Worm (Caenorhabditis elegans): Measurements from ENCODE around the gene K08B12.3.

The K08B12.3 gene

ce11 chrV:6212566-6212965 is 22.4 kb upstream of the K08B12.3 start:
- TF ChIP-seq nfya-1 (tag; optimal IDR thresholded peaks at IDR 0.05; ENCODE audit: insufficient read depth): no peak
- TF ChIP-seq ceh-82 (tag; optimal IDR thresholded peaks at IDR 0.05): no peak
- TF ChIP-seq mml-1 (tag; optimal IDR thresholded peaks at IDR 0.05): no peak
- no peak for TF ChIP-seq mdl-1 (tag; optimal IDR thresholded peaks at IDR 0.05)
- no peak for TF ChIP-seq ztf-11 (tag; optimal IDR thresholded peaks at IDR 0.05)
- no peak for TF ChIP-seq hmg-11 (tag; optimal IDR thresholded peaks at IDR 0.05)
- no peak for TF ChIP-seq ztf-4 (tag; optimal IDR thresholded peaks at IDR 0.05)
- TF ChIP-seq nhr-67 (tag; optimal IDR thresholded peaks at IDR 0.05): no peak
- no peak for TF ChIP-seq nhr-23 (tag; optimal IDR thresholded peaks at IDR 0.05)
- TF ChIP-seq elt-2 (tag; optimal IDR thresholded peaks at IDR 0.05): no peak
- TF ChIP-seq nhr-25 (tag; optimal IDR thresholded peaks at IDR 0.05): no peak
- no peak for TF ChIP-seq egl-5 (tag; optimal IDR thresholded peaks at IDR 0.05)
- no peak for TF ChIP-seq elt-1 (tag; optimal IDR thresholded peaks at IDR 0.05)
- no peak for TF ChIP-seq fkh-2 (tag; optimal IDR thresholded peaks at IDR 0.05)

- TF ChIP-seq nhr-23 (tag; optimal IDR thresholded peaks at IDR 0.05) (peak; percentile 6), lin-39 (tag; optimal IDR thresholded peaks at IDR 0.05) (no peak), pha-4 (tag; optimal IDR thresholded peaks at IDR 0.05) (peak; percentile 41), lin-15B (tag; optimal IDR thresholded peaks at IDR 0.05) (peak; percentile 9)
Observed at ce11 chrV:6213216-6213735, 21.7 kb upstream of the K08B12.3 start.

ce11 chrV:6213845-6214244 is 21.1 kb upstream of the K08B12.3 start:
- TF ChIP-seq fkh-2 (tag; optimal IDR thresholded peaks at IDR 0.05): no peak
- TF ChIP-seq lin-15B (tag; optimal IDR thresholded peaks at IDR 0.05): peak; percentile 9
- peak; percentile 10 for TF ChIP-seq lin-39 (tag; optimal IDR thresholded peaks at IDR 0.05)
- no peak for TF ChIP-seq ZK546.5 (tag; optimal IDR thresholded peaks at IDR 0.05)
- no peak for TF ChIP-seq nhr-28 (tag; optimal IDR thresholded peaks at IDR 0.05)
- TF ChIP-seq nhr-67 (tag; optimal IDR thresholded peaks at IDR 0.05): no peak
- peak; percentile 78 for TF ChIP-seq skn-1 (tag; optimal IDR thresholded peaks at IDR 0.05)
- no peak for TF ChIP-seq zag-1 (tag; optimal IDR thresholded peaks at IDR 0.05)
- no peak for TF ChIP-seq ama-1 (optimal IDR thresholded peaks at IDR 0.05)
- no peak for TF ChIP-seq nhr-76 (tag; optimal IDR thresholded peaks at IDR 0.05)
- no peak for TF ChIP-seq mml-1 (tag; optimal IDR thresholded peaks at IDR 0.05)
- TF ChIP-seq pqm-1 (tag; optimal IDR thresholded peaks at IDR 0.05): peak; percentile 77
- TF ChIP-seq snpc-4 (tag; optimal IDR thresholded peaks at IDR 0.05): peak; percentile 18
- TF ChIP-seq sea-2 (GFP tag; optimal IDR thresholded peaks at IDR 0.05): no peak
- no peak for TF ChIP-seq nhr-77 (tag; optimal IDR thresholded peaks at IDR 0.05)
- TF ChIP-seq ceh-16 (tag; optimal IDR thresholded peaks at IDR 0.05): no peak
- peak; percentile 40 for TF ChIP-seq ceh-28 (tag; optimal IDR thresholded peaks at IDR 0.05)
- peak; percentile 69 for TF ChIP-seq nhr-23 (tag; optimal IDR thresholded peaks at IDR 0.05)
- TF ChIP-seq R02D3.7 (tag; optimal IDR thresholded peaks at IDR 0.05): peak; percentile 6
- no peak for TF ChIP-seq unc-62 (GFP tag; optimal IDR thresholded peaks at IDR 0.05)
- no peak for TF ChIP-seq nhr-237 (tag; optimal IDR thresholded peaks at IDR 0.05)
- TF ChIP-seq pha-4 (tag; optimal IDR thresholded peaks at IDR 0.05): peak; percentile 84
- TF ChIP-seq fkh-10 (GFP tag; optimal IDR thresholded peaks at IDR 0.05): peak; percentile 8
- TF ChIP-seq fos-1 (tag; optimal IDR thresholded peaks at IDR 0.05): peak; percentile 91
- peak; percentile 41 for TF ChIP-seq nhr-25 (tag; optimal IDR thresholded peaks at IDR 0.05)
- no peak for TF ChIP-seq aly-2 (tag; optimal IDR thresholded peaks at IDR 0.05)
- TF ChIP-seq nhr-12 (tag; optimal IDR thresholded peaks at IDR 0.05): no peak
- TF ChIP-seq egl-5 (tag; optimal IDR thresholded peaks at IDR 0.05): peak; percentile 68
- no peak for TF ChIP-seq daf-12 (tag; optimal IDR thresholded peaks at IDR 0.05)
- peak; percentile 57 for TF ChIP-seq mdl-1 (tag; optimal IDR thresholded peaks at IDR 0.05)
- TF ChIP-seq jun-1 (tag; optimal IDR thresholded peaks at IDR 0.05): peak; percentile 94
- TF ChIP-seq elt-2 (tag; optimal IDR thresholded peaks at IDR 0.05): peak; percentile 10
- no peak for TF ChIP-seq ceh-82 (tag; optimal IDR thresholded peaks at IDR 0.05)
- peak; percentile 53 for TF ChIP-seq nhr-43 (tag; optimal IDR thresholded peaks at IDR 0.05; ENCODE audit: poor library complexity, severe bottlenecking)
- TF ChIP-seq nhr-11 (tag; optimal IDR thresholded peaks at IDR 0.05): no peak
- no peak for TF ChIP-seq elt-1 (tag; optimal IDR thresholded peaks at IDR 0.05)
- TF ChIP-seq unc-39 (tag; optimal IDR thresholded peaks at IDR 0.05): no peak
- peak; percentile 20 for TF ChIP-seq egl-27 (tag; optimal IDR thresholded peaks at IDR 0.05)
- TF ChIP-seq ztf-11 (tag; optimal IDR thresholded peaks at IDR 0.05): no peak
- no peak for TF ChIP-seq lsy-12 (tag; optimal IDR thresholded peaks at IDR 0.05)
- no peak for TF ChIP-seq eor-1 (tag; optimal IDR thresholded peaks at IDR 0.05)
- TF ChIP-seq ztf-4 (tag; optimal IDR thresholded peaks at IDR 0.05): no peak
- TF ChIP-seq elt-3 (tag; optimal IDR thresholded peaks at IDR 0.05): no peak
- peak; percentile 61 for TF ChIP-seq hmg-11 (tag; optimal IDR thresholded peaks at IDR 0.05)
- TF ChIP-seq tbx-2 (tag; optimal IDR thresholded peaks at IDR 0.05): no peak
- TF ChIP-seq nfya-1 (tag; optimal IDR thresholded peaks at IDR 0.05; ENCODE audit: insufficient read depth): peak; percentile 76
- no peak for TF ChIP-seq ceh-9 (tag; optimal IDR thresholded peaks at IDR 0.05)

Measured in whole organism, L3 larva.